Worm (Caenorhabditis elegans): ENCODE data around the gene F44E2.4.

ce11 chrIII:8878960-8879359 lies 40.7 kb upstream of the F44E2.4 start:
- TF ChIP-seq snpc-4 (GFP tag; optimal IDR thresholded peaks at IDR 0.05) (no peak), snpc-4 (tag; optimal IDR thresholded peaks at IDR 0.05) (no peak), sdz-38 (tag; optimal IDR thresholded peaks at IDR 0.05) (no peak), F23B12.7 (tag; optimal IDR thresholded peaks at IDR 0.05; ENCODE audit: insufficient read depth) (no peak), ceh-91 (GFP tag; IDR thresholded peaks at IDR 0.05) (no peak), fkh-3 (tag; optimal IDR thresholded peaks at IDR 0.05) (no peak), C06A6.2 (GFP tag; conservative IDR thresholded peaks at IDR 0.05) (no peak), zfh-2 (GFP tag; conservative IDR thresholded peaks at IDR 0.05) (no peak), pha-4 (tag; optimal IDR thresholded peaks at IDR 0.05) (no peak), him-1 (tag; optimal IDR thresholded peaks at IDR 0.05) (no peak), hlh-12 (tag; optimal IDR thresholded peaks at IDR 0.05) (no peak), unc-130 (GFP tag; optimal IDR thresholded peaks at IDR 0.05) (no peak), egl-18 (GFP tag; IDR thresholded peaks at IDR 0.05) (no peak)
